Fruit fly (Drosophila melanogaster) whole organism, prepupa: Measurements from ENCODE around the gene CG31463.

ENCODE experiments used
- CG10669 ChIP-seq: fragments of 200-800 bp; sonication (Bioruptor generic); optimal IDR thresholded peaks from 3 replicates; lab custom pipeline; 2018; ENCODE audit warnings: missing biosample characterization, mild to moderate bottlenecking, missing genetic modification characterization, moderate library complexity
- Eip78C ChIP-seq: fragments of 200-800 bp; sonication (Bioruptor generic); peaks from one replicate; lab custom pipeline; 2016; ENCODE audit warnings: missing biosample characterization, missing genetic modification characterization
- Hr38 ChIP-seq: sonication (Bioruptor generic); optimal IDR thresholded peaks from 2 replicates; lab custom pipeline; 2016; ENCODE audit warnings: missing biosample characterization, missing genetic modification characterization

- TF ChIP-seq Eip78C (GFP tag; lab: Kevin White, UChicago) (no peak), CG10669 (GFP tag; lab: Kevin White, UChicago) (no peak), Hr38 (GFP tag; lab: Kevin White, UChicago) (no peak)
Observed at dm6 chr3R:8334471-8334783, 42.3 kb downstream of the CG31463 start.
